Worm (Caenorhabditis elegans) whole organism, L2 larva: Measurements from ENCODE around the gene ZK455.5.
A peak's percentile ranks its signal among the peaks of the same experiment; 100 is the strongest.

Experiments used
- C34F6.9 ChIP-seq: fragments of 150-350 bp; optimal IDR thresholded peaks from 2 replicates; lab custom pipeline; 2014; ENCODE audit warnings: missing biosample characterization, missing genetic modification characterization
- F13H6.1 ChIP-seq: sonication (generic microtip); optimal IDR thresholded peaks from 2 replicates; lab custom pipeline; 2016; ENCODE audit warnings: missing genetic modification characterization, missing compliant biosample characterization
- Y55F3AM.14 ChIP-seq: fragments of 200-800 bp; sonication (Bioruptor generic); optimal IDR thresholded peaks from 2 replicates; lab custom pipeline; 2018; ENCODE audit warnings: mild to moderate bottlenecking, missing genetic modification characterization, missing compliant biosample characterization
- ZK546.5 ChIP-seq: sonication (generic microtip); optimal IDR thresholded peaks from 2 replicates; lab custom pipeline; 2017; ENCODE audit warnings: missing biosample characterization, missing genetic modification characterization
- alr-1 ChIP-seq: fragments of 150-350 bp; optimal IDR thresholded peaks from 2 replicates; lab custom pipeline; 2014; ENCODE audit warnings: missing biosample characterization, missing genetic modification characterization
- aly-2 ChIP-seq: fragments of 150-350 bp; optimal IDR thresholded peaks from 2 replicates; lab custom pipeline; 2014; ENCODE audit warnings: missing biosample characterization, missing genetic modification characterization
- ama-1 ChIP-seq: fragments of 150-350 bp; optimal IDR thresholded peaks from 2 replicates; lab custom pipeline; 2018; ENCODE audit warnings: inconsistent platforms
- blmp-1 ChIP-seq: sonication (generic microtip); optimal IDR thresholded peaks from 2 replicates; lab custom pipeline; 2017; ENCODE audit warnings: missing genetic modification characterization, mild to moderate bottlenecking, missing compliant biosample characterization, antibody characterized with exemption, moderate library complexity; ENCODE audit not compliant: insufficient read depth
- ceh-16 ChIP-seq: fragments of 150-350 bp; optimal IDR thresholded peaks from 2 replicates; lab custom pipeline; 2014; ENCODE audit warnings: missing biosample characterization, missing genetic modification characterization
- ceh-82 ChIP-seq: fragments of 150-350 bp; optimal IDR thresholded peaks from 2 replicates; lab custom pipeline; 2014; ENCODE audit warnings: missing biosample characterization, missing genetic modification characterization
- crh-2 ChIP-seq: sonication (generic microtip); optimal IDR thresholded peaks from 2 replicates; lab custom pipeline; 2017; ENCODE audit warnings: missing biosample characterization, missing genetic modification characterization
- dmd-4 ChIP-seq: sonication (generic microtip); optimal IDR thresholded peaks from 2 replicates; lab custom pipeline; 2017; ENCODE audit warnings: missing biosample characterization, missing genetic modification characterization
- egl-27 ChIP-seq: sonication (generic microtip); optimal IDR thresholded peaks from 3 replicates; lab custom pipeline; 2017; ENCODE audit warnings: missing biosample characterization, missing genetic modification reagents, missing genetic modification characterization
- elt-3 ChIP-seq: sonication (generic microtip); optimal IDR thresholded peaks from 2 replicates; lab custom pipeline; 2017; ENCODE audit warnings: missing biosample characterization, missing genetic modification characterization
- fos-1 ChIP-seq: fragments of 150-350 bp; optimal IDR thresholded peaks from 2 replicates; lab custom pipeline; 2014; ENCODE audit warnings: missing biosample characterization, missing genetic modification characterization
- gmeb-1 ChIP-seq: fragments of 150-350 bp; optimal IDR thresholded peaks from 2 replicates; lab custom pipeline; 2014; ENCODE audit warnings: missing biosample characterization, missing genetic modification characterization
- lin-11 ChIP-seq: fragments of 150-350 bp; sonication (generic microtip); optimal IDR thresholded peaks from 2 replicates; lab custom pipeline; 2014; ENCODE audit warnings: missing biosample characterization, missing genetic modification characterization, inconsistent platforms, mixed read lengths
- lin-13 ChIP-seq: fragments of 150-350 bp; optimal IDR thresholded peaks from 2 replicates; lab custom pipeline; 2014; ENCODE audit warnings: missing biosample characterization, missing genetic modification reagents, missing genetic modification characterization
- lin-39 ChIP-seq: fragments of 150-350 bp; optimal IDR thresholded peaks from 2 replicates; lab custom pipeline; 2014; ENCODE audit warnings: missing biosample characterization, missing genetic modification reagents, missing genetic modification characterization
- lsy-2 ChIP-seq, 2 experiments: fragments of 150-350 bp in 1 of 2; sonication (generic microtip) in 1 of 2; optimal IDR thresholded peaks; 2 replicates each; lab custom pipeline; 2014 to 2017; ENCODE audit warnings: missing biosample characterization in 2 of 2, missing genetic modification characterization in 2 of 2
- mab-5 ChIP-seq: fragments of 150-350 bp; optimal IDR thresholded peaks from 2 replicates; lab custom pipeline; 2014; ENCODE audit warnings: missing biosample characterization, missing genetic modification characterization
- mbf-1 ChIP-seq: sonication (generic microtip); optimal IDR thresholded peaks from 2 replicates; lab custom pipeline; 2017; ENCODE audit warnings: missing biosample characterization, missing genetic modification characterization
- nhr-10 ChIP-seq: sonication (generic microtip); optimal IDR thresholded peaks from 2 replicates; lab custom pipeline; 2017; ENCODE audit warnings: missing biosample characterization, missing genetic modification characterization
- nhr-11 ChIP-seq: fragments of 150-350 bp; optimal IDR thresholded peaks from 2 replicates; lab custom pipeline; 2014; ENCODE audit warnings: missing biosample characterization, missing genetic modification characterization
- nhr-12 ChIP-seq: fragments of 150-350 bp; optimal IDR thresholded peaks from 2 replicates; lab custom pipeline; 2014; ENCODE audit warnings: missing biosample characterization, missing genetic modification characterization
- nhr-129 ChIP-seq: fragments of 150-350 bp; optimal IDR thresholded peaks from 2 replicates; lab custom pipeline; 2014; ENCODE audit warnings: missing biosample characterization, missing genetic modification characterization
- nhr-21 ChIP-seq: fragments of 150-350 bp; optimal IDR thresholded peaks from 2 replicates; lab custom pipeline; 2014; ENCODE audit warnings: missing biosample characterization, missing genetic modification characterization
- nhr-237 ChIP-seq: fragments of 150-350 bp; optimal IDR thresholded peaks from 2 replicates; lab custom pipeline; 2014; ENCODE audit warnings: missing biosample characterization, missing genetic modification characterization
- nhr-6 ChIP-seq: fragments of 150-350 bp; optimal IDR thresholded peaks from 2 replicates; lab custom pipeline; 2014; ENCODE audit warnings: missing biosample characterization, missing genetic modification characterization
- nhr-77 ChIP-seq: fragments of 150-350 bp; optimal IDR thresholded peaks from 2 replicates; lab custom pipeline; 2014; ENCODE audit warnings: missing biosample characterization, missing genetic modification characterization
- peb-1 ChIP-seq: fragments of 150-350 bp; optimal IDR thresholded peaks from 2 replicates; lab custom pipeline; 2014; ENCODE audit warnings: missing biosample characterization, missing genetic modification characterization
- sem-4 ChIP-seq: fragments of 150-350 bp; optimal IDR thresholded peaks from 2 replicates; lab custom pipeline; 2014; ENCODE audit warnings: missing biosample characterization, missing genetic modification reagents, missing genetic modification characterization
- sma-9 ChIP-seq, 2 experiments: fragments of 150-350 bp in 1 of 2; sonication (generic microtip) in 1 of 2; optimal IDR thresholded peaks; 2 replicates each; lab custom pipeline; 2014 to 2016; ENCODE audit warnings: missing genetic modification characterization in 2 of 2, mild to moderate bottlenecking in 1 of 2, missing biosample characterization in 1 of 2, missing compliant biosample characterization in 1 of 2, missing genetic modification reagents in 1 of 2, moderate library complexity in 1 of 2
- unc-39 ChIP-seq: fragments of 150-350 bp; optimal IDR thresholded peaks from 2 replicates; lab custom pipeline; 2014; ENCODE audit warnings: missing biosample characterization, missing genetic modification characterization
- unc-55 ChIP-seq: fragments of 150-350 bp; sonication (generic microtip); optimal IDR thresholded peaks from 3 replicates; lab custom pipeline; 2014; ENCODE audit warnings: missing biosample characterization, missing genetic modification reagents, missing genetic modification characterization
- unc-62 ChIP-seq: fragments of 150-350 bp; optimal IDR thresholded peaks from 2 replicates; lab custom pipeline; 2014; ENCODE audit warnings: missing biosample characterization, missing genetic modification reagents, missing genetic modification characterization
- zag-1 ChIP-seq: fragments of 150-350 bp; optimal IDR thresholded peaks from 2 replicates; lab custom pipeline; 2014; ENCODE audit warnings: missing biosample characterization, missing genetic modification characterization
- ztf-11 ChIP-seq: sonication (generic microtip); optimal IDR thresholded peaks from 2 replicates; lab custom pipeline; 2017; ENCODE audit warnings: missing biosample characterization, missing genetic modification characterization
- ztf-4 ChIP-seq: fragments of 150-350 bp; optimal IDR thresholded peaks from 2 replicates; lab custom pipeline; 2014; ENCODE audit warnings: missing biosample characterization, missing genetic modification characterization

ZK455.5 gene

DNA sequence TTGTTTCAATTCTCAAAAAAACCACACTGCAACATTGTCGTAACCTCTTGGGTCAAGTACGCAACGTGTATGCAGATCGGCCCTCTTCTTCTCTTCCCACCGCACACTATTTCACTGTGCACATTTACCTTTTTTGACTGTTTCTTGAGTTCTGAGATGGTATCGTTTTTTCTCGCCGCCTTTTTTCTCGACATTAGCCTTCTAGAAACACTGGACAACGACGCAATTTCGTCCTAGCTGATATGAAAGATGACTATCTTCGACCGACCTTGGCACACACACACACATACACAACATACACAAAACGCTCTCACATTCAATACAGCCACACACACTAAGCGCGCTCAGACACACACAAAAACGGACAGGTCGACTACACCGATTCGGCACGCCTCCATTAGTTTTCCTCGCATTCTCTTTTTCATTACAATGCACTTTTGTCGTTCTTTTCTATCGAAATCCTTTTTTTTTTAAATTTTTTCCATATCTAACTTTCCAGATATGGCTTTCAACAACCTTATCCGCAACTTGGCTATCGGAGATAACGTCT, 12.7 kb upstream of the ZK455.5 start, which contains the start of gene aco-1:
aco-1 (plus strand) TSS at position 500 of the 550 bp plus-strand sequence.
- peak; percentile 1 for TF ChIP-seq sem-4 (tag; lab: Kevin White, UChicago)
- peak; percentile 18 for TF ChIP-seq sma-9 (GFP tag; optimal IDR thresholded peaks at IDR 0.05; lab: Kevin White, UChicago)
- no peak for TF ChIP-seq sma-9 (tag; optimal IDR thresholded peaks at IDR 0.05; lab: Kevin White, UChicago)
- TF ChIP-seq fos-1 (tag; lab: Kevin White, UChicago): peak; percentile 24
- TF ChIP-seq nhr-6: peak; percentile 40
- peak; percentile 11 for TF ChIP-seq Y55F3AM.14
- TF ChIP-seq lin-11 (tag; lab: Kevin White, UChicago): no peak
- peak; percentile 9 for TF ChIP-seq blmp-1
- TF ChIP-seq lsy-2 (tag; optimal IDR thresholded peaks at IDR 0.05; lab: Kevin White, UChicago): no peak
- TF ChIP-seq crh-2: peak; percentile 27
- no peak for TF ChIP-seq ztf-4 (tag; lab: Kevin White, UChicago)
- no peak for TF ChIP-seq lin-13 (GFP tag; lab: Kevin White, UChicago)
- TF ChIP-seq C34F6.9 (tag; lab: Kevin White, UChicago): peak; percentile 47
- TF ChIP-seq F13H6.1 (tag; lab: Kevin White, UChicago): peak; percentile 13
- peak; percentile 75 for TF ChIP-seq nhr-129 (tag; lab: Kevin White, UChicago)
- TF ChIP-seq gmeb-1 (tag; lab: Kevin White, UChicago): peak; percentile 9
- TF ChIP-seq ceh-16: peak; percentile 21
- peak; percentile 29 for TF ChIP-seq unc-55 (GFP tag; lab: Kevin White, UChicago)

DNA sequence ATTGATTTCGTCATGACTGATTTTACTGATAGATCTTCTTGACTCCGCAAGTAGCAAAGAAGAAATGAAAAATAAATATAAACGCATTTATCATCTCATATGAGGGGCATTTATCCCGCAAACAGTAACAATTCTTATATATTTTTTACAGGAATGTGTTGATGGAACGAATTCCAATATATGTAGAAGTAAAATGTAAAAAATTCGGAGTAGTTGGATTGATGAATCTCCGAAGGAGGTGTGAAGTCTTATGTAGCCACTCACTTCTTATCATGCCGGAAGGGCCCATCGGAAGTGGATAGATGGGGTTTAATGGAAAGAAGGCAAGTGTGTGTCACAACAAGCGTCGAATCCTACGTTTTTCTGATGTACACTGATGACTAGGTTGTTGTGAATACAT, 11.1 kb upstream of the ZK455.5 start, which contains the start of gene gcy-9:
gcy-9 (minus strand) TSS at position 101 of the 400 bp plus-strand sequence.
- TF ChIP-seq elt-3 (tag; lab: Kevin White, UChicago): no peak
- TF ChIP-seq nhr-21 (tag; lab: Kevin White, UChicago): no peak
- TF ChIP-seq mab-5 (tag; lab: Kevin White, UChicago): no peak
- TF ChIP-seq ceh-82: no peak
- no peak for TF ChIP-seq Y55F3AM.14

DNA sequence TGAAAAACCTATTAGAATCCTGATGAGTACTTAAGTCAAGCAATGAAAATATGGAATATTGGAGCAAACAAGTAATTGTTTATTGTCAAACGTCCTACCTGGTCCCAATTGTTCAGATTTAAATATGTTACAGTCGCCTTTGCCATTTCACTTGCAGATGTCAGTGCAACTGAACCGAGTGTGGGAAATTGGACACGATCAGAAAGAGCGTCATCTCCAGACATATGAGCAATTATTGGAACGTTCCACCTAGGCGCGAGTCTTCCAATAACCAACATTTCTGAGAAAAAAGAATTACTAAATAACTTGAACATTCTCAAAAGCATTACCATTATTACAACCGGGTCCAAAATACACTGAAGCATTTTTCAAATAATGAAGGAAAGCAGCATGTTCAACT, 10.4 kb upstream of the ZK455.5 start:
- TF ChIP-seq ceh-16 (no peak), lin-13 (GFP tag; lab: Kevin White, UChicago) (no peak), peb-1 (tag; lab: Kevin White, UChicago) (no peak), lin-11 (tag; lab: Kevin White, UChicago) (no peak), ZK546.5 (tag; lab: Kevin White, UChicago) (no peak), nhr-6 (no peak), alr-1 (tag; lab: Kevin White, UChicago) (no peak), lin-39 (tag; lab: Kevin White, UChicago) (no peak), nhr-77 (tag; lab: Kevin White, UChicago) (no peak), blmp-1 (no peak), sem-4 (tag; lab: Kevin White, UChicago) (no peak), ztf-11 (tag; lab: Kevin White, UChicago) (no peak), egl-27 (tag; lab: Kevin White, UChicago) (no peak), ztf-4 (tag; lab: Kevin White, UChicago) (no peak), C34F6.9 (tag; lab: Kevin White, UChicago) (no peak), F13H6.1 (tag; lab: Kevin White, UChicago) (no peak)
- TF ChIP-seq, all 48 proteins: peak for 0

DNA sequence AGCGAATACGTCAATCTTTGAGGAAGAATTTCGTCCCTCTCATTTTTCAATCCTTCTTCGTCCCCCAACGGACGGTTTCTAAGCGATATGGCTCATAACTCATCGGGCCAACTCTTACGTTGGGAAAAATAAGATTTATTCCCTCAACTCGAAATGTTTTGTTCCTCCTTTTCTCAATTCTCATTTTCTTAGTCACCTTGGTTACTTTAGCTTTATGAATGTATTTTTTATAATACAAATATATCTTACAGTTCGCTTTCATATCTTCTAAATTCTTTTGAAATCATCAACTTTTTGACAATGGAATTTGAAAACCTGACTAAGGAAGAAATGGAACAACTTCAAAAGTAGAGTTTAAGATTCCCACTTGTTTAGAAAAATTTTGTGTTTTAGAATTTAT, 2.7 kb upstream of the ZK455.5 start, which contains the start of gene npr-9:
npr-9 (plus strand) TSS at position 301 of the 400 bp plus-strand sequence.
- TF ChIP-seq unc-62 (GFP tag; lab: Kevin White, UChicago): no peak
- no peak for TF ChIP-seq elt-3 (tag; lab: Kevin White, UChicago)
- no peak for TF ChIP-seq nhr-11 (tag; lab: Kevin White, UChicago)
- no peak for TF ChIP-seq nhr-237
- TF ChIP-seq dmd-4: no peak
- TF ChIP-seq blmp-1: no peak
- TF ChIP-seq mab-5 (tag; lab: Kevin White, UChicago): no peak
- TF ChIP-seq unc-55 (GFP tag; lab: Kevin White, UChicago): no peak
- TF ChIP-seq egl-27 (tag; lab: Kevin White, UChicago): no peak
- TF ChIP-seq ceh-16: no peak
- no peak for TF ChIP-seq peb-1 (tag; lab: Kevin White, UChicago)
- no peak for TF ChIP-seq nhr-12 (tag; lab: Kevin White, UChicago)
- TF ChIP-seq unc-39: no peak
- no peak for TF ChIP-seq ama-1 (lab: Kevin White, UChicago)
- no peak for TF ChIP-seq zag-1
- no peak for TF ChIP-seq aly-2 (tag; lab: Kevin White, UChicago)
- TF ChIP-seq crh-2: no peak
- no peak for TF ChIP-seq mbf-1 (tag; lab: Kevin White, UChicago)
- no peak for TF ChIP-seq fos-1 (tag; lab: Kevin White, UChicago)
- no peak for TF ChIP-seq nhr-10
